Fruit fly (Drosophila melanogaster) whole organism, wandering third instar larva: ENCODE measurements around the gene cnc.

Experiments used
- CG32264 ChIP-seq: fragments of 200-800 bp; sonication (Bioruptor generic); optimal IDR thresholded peaks from 2 replicates; lab custom pipeline; 2016; ENCODE audit warnings: missing biosample characterization, missing genetic modification characterization
- HLH106 ChIP-seq: fragments of 200-800 bp; optimal IDR thresholded peaks from 3 replicates; lab custom pipeline; 2019; ENCODE audit warnings: missing biosample characterization, mild to moderate bottlenecking, missing genetic modification characterization, moderate library complexity
- Hr78 ChIP-seq: fragments of >200 bp; optimal IDR thresholded peaks from 2 replicates; lab custom pipeline; 2017; ENCODE audit warnings: missing biosample characterization, missing genetic modification characterization
- Jra ChIP-seq: sonication (Bioruptor generic); optimal IDR thresholded peaks from 2 replicates; lab custom pipeline; 2016; ENCODE audit warnings: missing biosample characterization, missing genetic modification characterization
- Myc ChIP-seq: fragments of >200 bp; optimal IDR thresholded peaks from 2 replicates; lab custom pipeline; 2017
- OdsH ChIP-seq: fragments of 200-800 bp; sonication (Bioruptor generic); optimal IDR thresholded peaks from 2 replicates; lab custom pipeline; 2016; ENCODE audit warnings: missing biosample characterization, mild to moderate bottlenecking, missing genetic modification characterization
- dsf ChIP-seq: sonication (Bioruptor generic); optimal IDR thresholded peaks from 2 replicates; lab custom pipeline; 2016; ENCODE audit warnings: missing biosample characterization, missing genetic modification characterization, borderline replicate concordance
- fru ChIP-seq: fragments of 200-800 bp; sonication (Bioruptor generic); optimal IDR thresholded peaks from 3 replicates; lab custom pipeline; 2016; ENCODE audit warnings: missing biosample characterization, mild to moderate bottlenecking, missing genetic modification characterization
- h ChIP-seq: fragments of 200-800 bp; sonication (Bioruptor generic); optimal IDR thresholded peaks from 3 replicates; lab custom pipeline; 2016; ENCODE audit warnings: missing biosample characterization, mild to moderate bottlenecking, missing genetic modification characterization

DNA sequence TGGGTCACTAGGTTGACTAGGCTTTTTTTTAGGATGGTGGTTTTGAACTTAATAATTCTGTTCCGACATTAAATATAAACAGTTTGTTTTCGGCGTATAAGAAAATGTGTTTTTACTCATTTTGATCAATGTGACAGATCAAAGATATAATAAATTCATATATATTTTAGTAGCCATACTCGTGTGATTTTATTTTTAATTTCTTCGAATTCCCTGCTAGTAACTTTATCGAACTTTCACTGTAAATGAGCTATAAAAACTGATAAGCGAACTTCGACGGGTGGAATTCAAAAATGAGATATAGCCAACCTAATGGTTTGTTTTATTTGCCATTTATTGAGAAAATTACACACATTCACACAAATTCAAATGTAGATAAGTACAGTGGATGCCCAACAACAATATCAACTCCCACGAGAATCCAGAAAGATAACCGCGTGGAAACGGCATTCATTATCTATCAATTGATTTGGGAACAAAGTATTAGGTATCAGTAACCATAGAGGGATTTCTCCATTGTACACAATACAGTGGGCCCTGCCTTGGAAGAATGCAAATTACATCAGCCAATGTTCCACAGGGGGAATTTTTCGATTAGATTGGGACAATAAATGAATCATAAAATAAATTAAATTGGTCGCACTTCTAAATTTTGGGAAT, 3.2 kb downstream of the cnc start:
- TF ChIP-seq Hr78 (no peak), CG32264 (GFP tag; lab: Kevin White, UChicago) (peak; percentile 17), h (GFP tag; lab: Kevin White, UChicago) (peak; percentile 69), fru (GFP tag; lab: Kevin White, UChicago) (peak; percentile 24), OdsH (peak; percentile 30), Jra (GFP tag; lab: Kevin White, UChicago) (no peak), HLH106 (tag; lab: Kevin White, UChicago) (no peak), Myc (no peak), dsf (GFP tag; lab: Kevin White, UChicago) (no peak)
